Worm (Caenorhabditis elegans): ENCODE data around the gene C55A6.7.

Gene C55A6.7

DNA sequence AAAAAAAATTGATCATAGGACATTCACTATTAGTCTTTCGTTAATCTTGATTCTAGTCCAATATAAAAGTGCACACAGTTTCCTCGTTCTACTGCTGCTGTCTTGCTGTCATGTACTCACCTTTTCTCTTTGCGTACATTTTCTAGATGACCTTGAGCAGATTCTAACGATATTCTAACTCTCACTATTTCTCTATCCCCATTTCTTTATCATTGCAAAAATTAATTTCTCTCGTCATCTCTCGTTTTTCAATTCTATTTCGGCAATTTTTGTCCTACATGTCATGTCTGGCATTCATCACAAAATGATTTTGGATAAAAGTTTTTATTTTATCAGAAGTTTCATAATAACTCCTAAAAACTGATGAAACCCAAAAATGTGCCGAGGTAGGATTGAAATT lies 11.6 kb downstream of the C55A6.7 start, which contains the start of gene ttll-5:
Gene ttll-5 (plus strand): TSS at position 288 of the 400 bp plus-strand sequence.
- TF ChIP-seq aly-1 (tag; optimal IDR thresholded peaks at IDR 0.05) = no peak
- TF ChIP-seq hmbx-1 (tag; optimal IDR thresholded peaks at IDR 0.05) = no peak

DNA sequence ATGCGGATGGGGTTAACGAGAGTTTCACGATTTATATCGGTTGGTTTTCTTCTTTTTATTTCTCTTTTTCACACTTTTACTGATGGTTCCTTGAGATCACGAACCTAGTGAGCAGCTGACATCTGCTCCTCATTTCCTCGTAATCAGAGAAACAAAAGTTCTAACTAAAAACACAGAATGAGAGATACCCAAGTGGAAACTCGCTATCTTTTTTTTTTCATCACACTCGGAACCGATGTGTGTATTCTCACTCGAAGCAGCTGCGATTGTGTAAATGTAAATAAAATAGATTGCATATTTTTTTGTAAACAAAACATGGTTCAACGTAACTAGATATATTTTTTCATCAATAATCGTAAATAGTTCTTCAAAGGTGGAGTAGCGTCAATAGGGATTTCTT lies 14.0 kb downstream of the C55A6.7 start:
- TF ChIP-seq aly-1 (tag; optimal IDR thresholded peaks at IDR 0.05) (no peak), hmg-4 (GFP tag; optimal IDR thresholded peaks at IDR 0.05) (no peak), pes-1 (GFP tag; IDR thresholded peaks at IDR 0.05) (no peak), hmbx-1 (tag; optimal IDR thresholded peaks at IDR 0.05) (no peak)

DNA sequence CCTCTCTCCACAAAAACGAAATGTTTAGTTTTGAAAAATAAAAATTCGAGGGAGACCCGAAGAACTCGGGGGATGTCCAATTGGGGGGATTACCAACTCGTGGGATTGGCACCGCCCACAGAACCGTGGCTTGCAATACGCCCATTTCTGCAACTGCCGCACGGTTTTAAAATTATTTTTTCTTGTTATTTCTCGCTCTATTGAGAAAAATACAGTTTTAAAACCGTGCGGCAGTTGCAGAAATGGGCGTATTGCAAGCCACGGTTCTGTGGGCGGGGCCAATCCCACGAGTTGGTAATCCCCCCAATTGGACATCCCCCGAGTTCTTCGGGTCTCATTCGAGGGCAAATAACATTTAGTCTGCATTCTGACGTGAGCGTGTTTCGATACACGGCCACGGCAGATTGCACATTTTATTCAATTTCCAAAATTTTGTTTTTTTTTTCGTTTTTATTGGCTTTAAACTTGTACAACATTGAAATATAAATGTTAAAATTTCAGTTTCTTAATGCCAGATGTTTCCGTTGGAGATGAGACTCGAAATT lies 15.4 kb downstream of the C55A6.7 start, which contains the start of the genes C55A6.1 and C55A6.10:
Gene C55A6.1 (minus strand): TSS at position 116 of the 545 bp plus-strand sequence.
Gene C55A6.10 (plus strand): TSS at position 495 of the 545 bp plus-strand sequence.
- TF ChIP-seq scrt-1 (GFP tag; IDR thresholded peaks at IDR 0.05) (0 out of 2 replicates have a peak, but pooled peaks have one; percentile 53), tbx-11 (GFP tag; IDR thresholded peaks at IDR 0.05) (peak; percentile 62; the same call in 1 of the 2 replicates), sea-1 (GFP tag; conservative IDR thresholded peaks at IDR 0.05) (peak; percentile 57; the same call in 1 of the 2 replicates), ets-7 (tag; optimal IDR thresholded peaks at IDR 0.05) (peak; percentile 15)

- no peak for TF ChIP-seq flt-1 (GFP tag; IDR thresholded peaks at IDR 0.05)
- TF ChIP-seq tbx-11 (GFP tag; IDR thresholded peaks at IDR 0.05) = no peak
- no peak for TF ChIP-seq hnd-1 (tag; optimal IDR thresholded peaks at IDR 0.05)
- TF ChIP-seq ets-7 (tag; optimal IDR thresholded peaks at IDR 0.05) = no peak
- no peak for TF ChIP-seq pes-1 (GFP tag; IDR thresholded peaks at IDR 0.05)
- TF ChIP-seq hmg-4 (GFP tag; optimal IDR thresholded peaks at IDR 0.05) = no peak
- no peak for TF ChIP-seq hmbx-1 (tag; optimal IDR thresholded peaks at IDR 0.05)
Measured at ce11 chrV:11503081-11503751, 17.1 kb downstream of the C55A6.7 start, which contains the start of gene C55A6.12. Gene C55A6.12, minus strand, starts transcription at chrV:11503131.

- TF ChIP-seq pes-1 (GFP tag; IDR thresholded peaks at IDR 0.05) (no peak), F13C5.2 (tag; optimal IDR thresholded peaks at IDR 0.05) (no peak), tra-4 (tag; optimal IDR thresholded peaks at IDR 0.05) (no peak), ama-1 (optimal IDR thresholded peaks at IDR 0.05) (no peak), ceh-13 (GFP tag; optimal IDR thresholded peaks at IDR 0.05) (no peak), flt-1 (GFP tag; IDR thresholded peaks at IDR 0.05) (no peak), tbx-37 (GFP tag; conservative IDR thresholded peaks at IDR 0.05) (no peak), hmbx-1 (tag; optimal IDR thresholded peaks at IDR 0.05) (no peak), tbx-11 (GFP tag; IDR thresholded peaks at IDR 0.05) (no peak), sea-1 (GFP tag; conservative IDR thresholded peaks at IDR 0.05) (no peak), ets-7 (tag; optimal IDR thresholded peaks at IDR 0.05) (no peak), aly-1 (tag; optimal IDR thresholded peaks at IDR 0.05) (no peak)
Measured at ce11 chrV:11500980-11501379, 19.4 kb downstream of the C55A6.7 start.

DNA sequence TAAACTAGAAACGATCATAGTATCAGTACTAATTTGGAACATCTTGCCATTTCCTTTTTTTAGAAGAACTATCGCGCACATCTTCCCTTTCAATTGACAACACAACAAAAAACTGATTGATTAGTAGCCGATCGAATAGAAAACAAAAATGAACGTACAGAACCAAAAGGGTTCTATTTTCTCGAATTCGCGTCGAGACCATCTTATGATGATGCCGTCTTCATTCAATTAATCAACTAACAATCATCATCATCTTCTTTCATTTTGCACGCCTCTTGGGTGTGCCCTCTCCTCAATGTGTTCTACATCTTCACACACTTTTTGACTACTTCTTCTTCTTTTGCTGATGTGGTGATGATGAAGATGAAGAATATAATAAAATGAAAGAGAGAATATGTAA lies 20.5 kb downstream of the C55A6.7 start:
- TF ChIP-seq ets-7 (tag; optimal IDR thresholded peaks at IDR 0.05) = no peak
- TF ChIP-seq tbx-37 (GFP tag; conservative IDR thresholded peaks at IDR 0.05) = no peak
- TF ChIP-seq aly-1 (tag; optimal IDR thresholded peaks at IDR 0.05) = no peak
- TF ChIP-seq B0310.2 (tag; optimal IDR thresholded peaks at IDR 0.05) = no peak
- TF ChIP-seq hmg-4 (GFP tag; optimal IDR thresholded peaks at IDR 0.05) = no peak
- no peak for TF ChIP-seq ceh-36 (tag; optimal IDR thresholded peaks at IDR 0.05)
- TF ChIP-seq ceh-13 (GFP tag; optimal IDR thresholded peaks at IDR 0.05) = no peak
- TF ChIP-seq tbx-11 (GFP tag; IDR thresholded peaks at IDR 0.05) = no peak
- no peak for TF ChIP-seq hnd-1 (tag; optimal IDR thresholded peaks at IDR 0.05)
- no peak for TF ChIP-seq tra-4 (tag; optimal IDR thresholded peaks at IDR 0.05)

DNA sequence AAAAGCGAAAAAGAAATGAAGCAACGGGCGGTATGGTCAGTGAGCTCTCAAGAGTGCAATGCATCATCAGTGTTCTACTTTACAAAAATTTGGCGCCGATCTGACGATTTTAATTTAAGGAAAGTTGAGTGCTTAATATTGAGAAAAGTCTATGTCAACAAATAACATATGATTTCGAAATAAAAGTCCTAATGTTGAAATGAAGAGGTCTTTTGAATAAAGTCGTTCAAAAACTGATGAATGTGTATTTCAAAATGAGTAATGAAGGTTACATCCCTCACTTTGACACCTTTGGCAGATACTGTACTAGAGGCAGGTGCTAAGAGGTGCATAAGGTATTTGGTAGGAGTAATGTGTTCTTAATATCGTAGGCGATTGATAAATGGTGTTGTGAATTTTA lies 22.9 kb downstream of the C55A6.7 start:
- no peak for TF ChIP-seq ceh-13 (GFP tag; optimal IDR thresholded peaks at IDR 0.05)
- TF ChIP-seq scrt-1 (GFP tag; IDR thresholded peaks at IDR 0.05) = no peak
- no peak for TF ChIP-seq ets-7 (tag; optimal IDR thresholded peaks at IDR 0.05)
- TF ChIP-seq sea-1 (GFP tag; conservative IDR thresholded peaks at IDR 0.05) = no peak
- TF ChIP-seq tbx-11 (GFP tag; IDR thresholded peaks at IDR 0.05) = no peak
- TF ChIP-seq hmg-4 (GFP tag; optimal IDR thresholded peaks at IDR 0.05) = no peak
- no peak for TF ChIP-seq B0310.2 (tag; optimal IDR thresholded peaks at IDR 0.05)
- no peak for TF ChIP-seq aly-1 (tag; optimal IDR thresholded peaks at IDR 0.05)
- no peak for TF ChIP-seq tra-4 (tag; optimal IDR thresholded peaks at IDR 0.05)
- no peak for TF ChIP-seq tbx-37 (GFP tag; conservative IDR thresholded peaks at IDR 0.05)
- no peak for TF ChIP-seq flt-1 (GFP tag; IDR thresholded peaks at IDR 0.05)
- TF ChIP-seq ceh-36 (tag; optimal IDR thresholded peaks at IDR 0.05) = no peak
- no peak for TF ChIP-seq ama-1 (optimal IDR thresholded peaks at IDR 0.05)
- TF ChIP-seq F13C5.2 (tag; optimal IDR thresholded peaks at IDR 0.05) = no peak
- TF ChIP-seq hmbx-1 (tag; optimal IDR thresholded peaks at IDR 0.05) = no peak
- TF ChIP-seq pes-1 (GFP tag; IDR thresholded peaks at IDR 0.05) = no peak
- no peak for TF ChIP-seq hnd-1 (tag; optimal IDR thresholded peaks at IDR 0.05)

- no peak for TF ChIP-seq B0310.2 (tag; optimal IDR thresholded peaks at IDR 0.05)
- no peak for TF ChIP-seq ets-7 (tag; optimal IDR thresholded peaks at IDR 0.05)
- no peak for TF ChIP-seq flt-1 (GFP tag; IDR thresholded peaks at IDR 0.05)
- no peak for TF ChIP-seq scrt-1 (GFP tag; IDR thresholded peaks at IDR 0.05)
- TF ChIP-seq hnd-1 (tag; optimal IDR thresholded peaks at IDR 0.05) = no peak
- TF ChIP-seq sea-1 (GFP tag; conservative IDR thresholded peaks at IDR 0.05) = no peak
- TF ChIP-seq ama-1 (optimal IDR thresholded peaks at IDR 0.05) = no peak
- TF ChIP-seq F13C5.2 (tag; optimal IDR thresholded peaks at IDR 0.05) = no peak
- TF ChIP-seq aly-1 (tag; optimal IDR thresholded peaks at IDR 0.05) = no peak
- no peak for TF ChIP-seq hmg-4 (GFP tag; optimal IDR thresholded peaks at IDR 0.05)
- TF ChIP-seq tbx-37 (GFP tag; conservative IDR thresholded peaks at IDR 0.05) = no peak
- TF ChIP-seq ceh-13 (GFP tag; optimal IDR thresholded peaks at IDR 0.05) = no peak
- no peak for TF ChIP-seq tra-4 (tag; optimal IDR thresholded peaks at IDR 0.05)
- TF ChIP-seq pes-1 (GFP tag; IDR thresholded peaks at IDR 0.05) = no peak
Measured at ce11 chrV:11496283-11496682, 24.0 kb downstream of the C55A6.7 start, which contains the start of gene htrl-1. Gene htrl-1, minus strand, starts transcription at chrV:11496383.

All from whole organism, early embryonic.